Worm (Caenorhabditis elegans) whole organism, L4 larva: Measurements from ENCODE around the gene C44F1.1.

Experiments
- aha-1 ChIP-seq: fragments of 150-350 bp; peaks from one replicate; lab custom pipeline; 2014; ENCODE audit warnings: missing biosample characterization, missing genetic modification characterization
- ama-1 ChIP-seq: fragments of 150-350 bp; optimal IDR thresholded peaks from 2 replicates; lab custom pipeline; 2014; ENCODE audit warnings: inconsistent platforms, mixed read lengths
- arid-1 ChIP-seq: fragments of 200-800 bp; sonication (Bioruptor generic); conservative IDR thresholded peaks from 2 replicates; pipeline ENCODE4 v1.3.6; 2022; ENCODE audit warnings: missing genetic modification reagents, missing genetic modification characterization, missing compliant biosample characterization
- ceh-62 ChIP-seq: sonication (generic microtip); optimal IDR thresholded peaks from 2 replicates; lab custom pipeline; 2017; ENCODE audit warnings: missing biosample characterization, missing genetic modification characterization
- dpl-1 ChIP-seq: fragments of 150-350 bp; optimal IDR thresholded peaks from 2 replicates; lab custom pipeline; 2014; ENCODE audit warnings: missing biosample characterization, missing genetic modification reagents, missing genetic modification characterization
- egl-27 ChIP-seq: sonication (generic microtip); optimal IDR thresholded peaks from 3 replicates; lab custom pipeline; 2017; ENCODE audit warnings: missing biosample characterization, missing genetic modification reagents, missing genetic modification characterization
- fkh-10 ChIP-seq: fragments of 150-350 bp; optimal IDR thresholded peaks from 2 replicates; lab custom pipeline; 2014; ENCODE audit warnings: missing biosample characterization, missing genetic modification reagents, missing genetic modification characterization
- lin-38 ChIP-seq: fragments of 200-800 bp; sonication (Bioruptor generic); IDR thresholded peaks from 2 replicates; pipeline ENCODE4 v1.3.6; 2022; ENCODE audit warnings: missing genetic modification reagents, missing genetic modification characterization, missing compliant biosample characterization
- lin-39 ChIP-seq: fragments of 150-350 bp; optimal IDR thresholded peaks from 2 replicates; lab custom pipeline; 2014; ENCODE audit warnings: missing biosample characterization, missing genetic modification reagents, missing genetic modification characterization
- nhr-11 ChIP-seq: fragments of 150-350 bp; optimal IDR thresholded peaks from 2 replicates; lab custom pipeline; 2014; ENCODE audit warnings: missing biosample characterization, missing genetic modification characterization
- nhr-25 ChIP-seq: sonication (generic microtip); optimal IDR thresholded peaks from 2 replicates; lab custom pipeline; 2017; ENCODE audit warnings: missing genetic modification characterization, mild to moderate bottlenecking, missing compliant biosample characterization, antibody characterized with exemption, moderate library complexity, borderline replicate concordance; ENCODE audit not compliant: insufficient read depth
- nhr-6 ChIP-seq: fragments of 150-350 bp; optimal IDR thresholded peaks from 2 replicates; lab custom pipeline; 2014; ENCODE audit warnings: missing biosample characterization, missing genetic modification characterization

DNA sequence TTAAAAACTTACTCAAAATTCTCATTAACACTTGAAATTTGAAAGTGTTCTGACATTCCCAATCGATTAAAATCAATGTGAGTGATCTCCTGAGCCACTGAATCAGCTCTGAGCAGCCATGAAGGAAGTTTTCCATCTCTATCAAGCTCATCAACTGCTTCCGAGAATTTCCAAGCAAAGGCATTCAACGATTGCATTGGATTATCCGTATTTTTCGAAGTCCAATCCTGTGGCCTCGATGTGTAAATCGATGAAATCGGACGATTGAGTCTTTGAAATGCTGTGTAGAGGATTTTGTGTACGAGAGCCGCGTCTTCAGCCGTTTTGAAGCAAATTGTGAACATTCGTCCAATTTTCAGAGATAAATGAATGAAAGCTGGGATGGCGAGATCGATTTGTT, 30.6 kb upstream of the C44F1.1 start:
- no peak for TF ChIP-seq fkh-10 (GFP tag; lab: Kevin White, UChicago)
- no peak for TF ChIP-seq arid-1
- peak; percentile 21 for TF ChIP-seq aha-1 (tag; lab: Kevin White, UChicago)
- no peak for TF ChIP-seq ama-1 (lab: Kevin White, UChicago)
- TF ChIP-seq nhr-11 (tag; lab: Kevin White, UChicago) = no peak
- TF ChIP-seq dpl-1 (GFP tag; lab: Kevin White, UChicago) = no peak
- TF ChIP-seq nhr-25 (tag; lab: Kevin White, UChicago) = no peak
- TF ChIP-seq ceh-62 = no peak
- TF ChIP-seq lin-39 (tag; lab: Kevin White, UChicago) = no peak
- TF ChIP-seq egl-27 = no peak
- no peak for TF ChIP-seq nhr-6 (tag; lab: Kevin White, UChicago)
- TF ChIP-seq lin-38 (GFP tag; lab: Robert Waterston, UW) = no peak
